Worm (Caenorhabditis elegans) whole organism, L4 larva: ENCODE results near the gene rer-1.
A peak's percentile ranks its signal among the peaks of the same experiment; 100 is the strongest.

Experiments
- F10B5.3 ChIP-seq: sonication (generic microtip); optimal IDR thresholded peaks from 2 replicates; lab custom pipeline; 2016; ENCODE audit warnings: mild to moderate bottlenecking, missing genetic modification characterization, missing compliant biosample characterization
- F26F4.8 ChIP-seq: fragments of 200-800 bp; sonication (Bioruptor generic); conservative IDR thresholded peaks from 2 replicates; pipeline ENCODE4 v1.3.6; 2022; ENCODE audit warnings: missing genetic modification characterization, missing compliant biosample characterization
- R02D3.7 ChIP-seq: fragments of 150-350 bp; sonication (generic microtip); optimal IDR thresholded peaks from 3 replicates; lab custom pipeline; 2014; ENCODE audit warnings: missing biosample characterization, missing genetic modification characterization
- T20F7.1 ChIP-seq: fragments of 200-800 bp; sonication (Bioruptor generic); optimal IDR thresholded peaks from 2 replicates; lab custom pipeline; 2018; ENCODE audit warnings: mild to moderate bottlenecking, missing genetic modification characterization, missing compliant biosample characterization
- T26A8.4 ChIP-seq: fragments of 200-800 bp; sonication (Bioruptor generic); IDR thresholded peaks from 2 replicates; pipeline ENCODE4 v1.3.6; 2022; ENCODE audit warnings: missing genetic modification characterization, missing compliant biosample characterization
- Y75B8A.6 ChIP-seq: fragments of 200-800 bp; sonication (Bioruptor generic); IDR thresholded peaks from 2 replicates; pipeline ENCODE4 v1.3.6; 2022; ENCODE audit warnings: missing genetic modification reagents, missing genetic modification characterization, missing compliant biosample characterization
- ZK546.5 ChIP-seq, 2 experiments: sonication (generic microtip); optimal IDR thresholded peaks; 2 replicates each; lab custom pipeline; 2017; ENCODE audit warnings: missing biosample characterization in 2 of 2, missing genetic modification characterization in 2 of 2
- aha-1 ChIP-seq: fragments of 150-350 bp; peaks from one replicate; lab custom pipeline; 2014; ENCODE audit warnings: missing biosample characterization, missing genetic modification characterization
- ceh-28 ChIP-seq: fragments of 150-350 bp; optimal IDR thresholded peaks from 2 replicates; lab custom pipeline; 2014; ENCODE audit warnings: missing biosample characterization, missing genetic modification reagents, missing genetic modification characterization
- ces-1 ChIP-seq: fragments of 150-350 bp; sonication (generic microtip); optimal IDR thresholded peaks from 4 replicates; lab custom pipeline; 2014; ENCODE audit warnings: missing biosample characterization, missing genetic modification reagents, missing genetic modification characterization
- ctbp-1 ChIP-seq: fragments of 200-800 bp; sonication (Bioruptor generic); IDR thresholded peaks from 2 replicates; pipeline ENCODE4 v1.3.6; 2022; ENCODE audit warnings: missing genetic modification reagents, missing genetic modification characterization, missing compliant biosample characterization
- dmd-6 ChIP-seq: fragments of 200-800 bp; sonication (Bioruptor generic); IDR thresholded peaks from 2 replicates; pipeline ENCODE4 v1.3.6; 2022; ENCODE audit warnings: missing genetic modification reagents, missing genetic modification characterization, missing compliant biosample characterization
- dmd-8 ChIP-seq: fragments of 200-800 bp; sonication (Bioruptor generic); IDR thresholded peaks from 2 replicates; pipeline ENCODE4 v1.3.6; 2022; ENCODE audit warnings: missing genetic modification characterization, missing compliant biosample characterization
- dpl-1 ChIP-seq: fragments of 150-350 bp; optimal IDR thresholded peaks from 2 replicates; lab custom pipeline; 2014; ENCODE audit warnings: missing biosample characterization, missing genetic modification reagents, missing genetic modification characterization
- duxl-1 ChIP-seq: sonication (generic microtip); optimal IDR thresholded peaks from 2 replicates; lab custom pipeline; 2016; ENCODE audit warnings: mild to moderate bottlenecking, missing genetic modification characterization, moderate library complexity, missing compliant biosample characterization; ENCODE audit not compliant: poor library complexity
- egl-27 ChIP-seq: sonication (generic microtip); optimal IDR thresholded peaks from 3 replicates; lab custom pipeline; 2017; ENCODE audit warnings: missing biosample characterization, missing genetic modification reagents, missing genetic modification characterization
- egl-43 ChIP-seq: fragments of 200-800 bp; sonication (Bioruptor generic); IDR thresholded peaks from 2 replicates; pipeline ENCODE4 v1.3.6; 2022; ENCODE audit warnings: missing genetic modification reagents, missing genetic modification characterization, missing compliant biosample characterization
- fkh-10 ChIP-seq: fragments of 150-350 bp; optimal IDR thresholded peaks from 2 replicates; lab custom pipeline; 2014; ENCODE audit warnings: missing biosample characterization, missing genetic modification reagents, missing genetic modification characterization
- hif-1 ChIP-seq, 2 experiments: sonication (generic microtip); optimal IDR thresholded peaks; 2 replicates each; lab custom pipeline; 2016 to 2017; ENCODE audit warnings: missing compliant biosample characterization in 2 of 2, missing genetic modification characterization in 2 of 2, missing genetic modification reagents in 2 of 2, missing genotype in 2 of 2, mild to moderate bottlenecking in 1 of 2
- hlh-30 ChIP-seq: sonication (generic microtip); optimal IDR thresholded peaks from 2 replicates; lab custom pipeline; 2017; ENCODE audit warnings: antibody characterized with exemption, mild to moderate bottlenecking, missing genetic modification characterization, missing compliant biosample characterization; ENCODE audit not compliant: insufficient read depth
- hmg-1.1 ChIP-seq: fragments of 200-800 bp; sonication (Bioruptor generic); IDR thresholded peaks from 2 replicates; pipeline ENCODE4 v1.3.6; 2022; ENCODE audit warnings: missing genetic modification reagents, missing genetic modification characterization, missing compliant biosample characterization
- lin-1 ChIP-seq: fragments of 200-800 bp; sonication (Bioruptor generic); IDR thresholded peaks from 2 replicates; pipeline ENCODE4 v1.3.6; 2022; ENCODE audit warnings: missing genetic modification reagents, missing genetic modification characterization, missing compliant biosample characterization
- lin-38 ChIP-seq: fragments of 200-800 bp; sonication (Bioruptor generic); IDR thresholded peaks from 2 replicates; pipeline ENCODE4 v1.3.6; 2022; ENCODE audit warnings: missing genetic modification reagents, missing genetic modification characterization, missing compliant biosample characterization
- lin-39 ChIP-seq: fragments of 150-350 bp; optimal IDR thresholded peaks from 2 replicates; lab custom pipeline; 2014; ENCODE audit warnings: missing biosample characterization, missing genetic modification reagents, missing genetic modification characterization
- lir-3 ChIP-seq: sonication (generic microtip); optimal IDR thresholded peaks from 2 replicates; lab custom pipeline; 2016; ENCODE audit warnings: mild to moderate bottlenecking, missing genetic modification characterization, missing compliant biosample characterization
- lsy-2 ChIP-seq, 2 experiments: fragments of 150-350 bp in 1 of 2; sonication (generic microtip) in 1 of 2; optimal IDR thresholded peaks; 2 replicates each; lab custom pipeline; 2014 to 2017; ENCODE audit warnings: missing biosample characterization in 2 of 2, missing genetic modification characterization in 2 of 2
- madf-5 ChIP-seq, 2 experiments: fragments of 200-800 bp; sonication (Bioruptor generic); IDR thresholded peaks; 2 replicates each; pipeline ENCODE4 v1.3.6; 2022; ENCODE audit warnings: missing compliant biosample characterization in 2 of 2, missing genetic modification characterization in 2 of 2
- mdl-1 ChIP-seq, 2 experiments: fragments of 150-350 bp in 1 of 2; sonication (generic microtip) in 1 of 2; optimal IDR thresholded peaks; 2 replicates each; lab custom pipeline; 2014 to 2017; ENCODE audit warnings: missing biosample characterization in 2 of 2, missing genetic modification characterization in 2 of 2
- mdt-29 ChIP-seq: fragments of 200-800 bp; sonication (Bioruptor generic); IDR thresholded peaks from 2 replicates; pipeline ENCODE4 v1.3.6; 2022; ENCODE audit warnings: missing genetic modification reagents, missing genetic modification characterization, missing compliant biosample characterization
- mep-1 ChIP-seq: fragments of 150-350 bp; sonication (generic microtip); optimal IDR thresholded peaks from 3 replicates; lab custom pipeline; 2014; ENCODE audit warnings: missing biosample characterization, missing genetic modification characterization
- mxl-3 ChIP-seq: fragments of 200-800 bp; sonication (Bioruptor generic); optimal IDR thresholded peaks from 2 replicates; lab custom pipeline; 2018; ENCODE audit warnings: mild to moderate bottlenecking, missing genetic modification characterization, missing compliant biosample characterization
- nhr-10 ChIP-seq: fragments of 150-350 bp; optimal IDR thresholded peaks from 2 replicates; lab custom pipeline; 2014; ENCODE audit warnings: missing biosample characterization, missing genetic modification characterization
- nhr-25 ChIP-seq: sonication (generic microtip); optimal IDR thresholded peaks from 2 replicates; lab custom pipeline; 2017; ENCODE audit warnings: missing genetic modification characterization, mild to moderate bottlenecking, missing compliant biosample characterization, antibody characterized with exemption, moderate library complexity, borderline replicate concordance; ENCODE audit not compliant: insufficient read depth
- nhr-77 ChIP-seq: fragments of 150-350 bp; optimal IDR thresholded peaks from 2 replicates; lab custom pipeline; 2014; ENCODE audit warnings: missing biosample characterization, missing genetic modification characterization
- pha-4 ChIP-seq, 2 experiments: fragments of 150-350 bp in 1 of 2; fragments of 200-800 bp in 1 of 2; sonication (Bioruptor generic) in 1 of 2; IDR thresholded peaks in 1 of 2; optimal IDR thresholded peaks in 1 of 2; 2 replicates each; pipeline versions ENCODE4 v1.3.6 to Lab custom; 2014 to 2022; ENCODE audit warnings: missing genetic modification characterization in 2 of 2, missing genetic modification reagents in 2 of 2, missing biosample characterization in 1 of 2, missing compliant biosample characterization in 1 of 2
- rbr-2 ChIP-seq: sonication (generic microtip); optimal IDR thresholded peaks from 2 replicates; lab custom pipeline; 2016; ENCODE audit warnings: missing genotype, missing genetic modification characterization, missing compliant biosample characterization
- sdz-12 ChIP-seq: fragments of 200-800 bp; sonication (Bioruptor generic); optimal IDR thresholded peaks from 2 replicates; lab custom pipeline; 2018; ENCODE audit warnings: mild to moderate bottlenecking, missing genetic modification characterization, missing compliant biosample characterization
- set-16 ChIP-seq: fragments of 200-800 bp; sonication (Bioruptor generic); IDR thresholded peaks from 2 replicates; pipeline ENCODE4 v1.3.6; 2022; ENCODE audit warnings: missing genetic modification reagents, missing genetic modification characterization, missing compliant biosample characterization
- spr-1 ChIP-seq: sonication (generic microtip); optimal IDR thresholded peaks from 2 replicates; lab custom pipeline; 2016; ENCODE audit warnings: mild to moderate bottlenecking, missing genetic modification characterization, missing compliant biosample characterization
- tra-1 ChIP-seq: fragments of 200-800 bp; sonication (Bioruptor generic); IDR thresholded peaks from 2 replicates; pipeline ENCODE4 v1.3.6; 2022; ENCODE audit warnings: missing genetic modification reagents, missing genetic modification characterization, missing compliant biosample characterization
- unc-130 ChIP-seq: sonication (generic microtip); optimal IDR thresholded peaks from 2 replicates; lab custom pipeline; 2016; ENCODE audit warnings: missing genetic modification reagents, missing genetic modification characterization, missing compliant biosample characterization
- unc-62 ChIP-seq, 3 experiments: fragments of 150-350 bp in 1 of 3; sonication (generic microtip); optimal IDR thresholded peaks in 2 of 3; peaks in 1 of 3; 1 replicate in 1 of 3; 2 replicates in 2 of 3; lab custom pipeline; 2014 to 2017; ENCODE audit warnings: missing biosample characterization in 3 of 3, missing genetic modification characterization in 3 of 3, missing genetic modification reagents in 3 of 3, missing genotype in 1 of 3
- vab-7 ChIP-seq: fragments of 200-800 bp; sonication (Bioruptor generic); IDR thresholded peaks from 2 replicates; pipeline ENCODE4 v1.3.6; 2022; ENCODE audit warnings: missing genetic modification reagents, missing genetic modification characterization, missing compliant biosample characterization
- zfp-3 ChIP-seq: fragments of 200-800 bp; sonication (Bioruptor generic); conservative IDR thresholded peaks from 2 replicates; pipeline ENCODE4 v1.3.6; 2022; ENCODE audit warnings: missing genetic modification reagents, missing genetic modification characterization, missing compliant biosample characterization
- zip-11 ChIP-seq: fragments of 200-800 bp; sonication (Bioruptor generic); IDR thresholded peaks from 2 replicates; pipeline ENCODE4 v1.3.6; 2022; ENCODE audit warnings: missing genetic modification characterization, missing compliant biosample characterization
- zip-2 ChIP-seq: fragments of 150-350 bp; optimal IDR thresholded peaks from 2 replicates; lab custom pipeline; 2014; ENCODE audit warnings: missing biosample characterization, missing genetic modification characterization
- ztf-7 ChIP-seq: fragments of 150-350 bp; optimal IDR thresholded peaks from 2 replicates; lab custom pipeline; 2014; ENCODE audit warnings: missing biosample characterization, missing genetic modification characterization

Gene rer-1

DNA sequence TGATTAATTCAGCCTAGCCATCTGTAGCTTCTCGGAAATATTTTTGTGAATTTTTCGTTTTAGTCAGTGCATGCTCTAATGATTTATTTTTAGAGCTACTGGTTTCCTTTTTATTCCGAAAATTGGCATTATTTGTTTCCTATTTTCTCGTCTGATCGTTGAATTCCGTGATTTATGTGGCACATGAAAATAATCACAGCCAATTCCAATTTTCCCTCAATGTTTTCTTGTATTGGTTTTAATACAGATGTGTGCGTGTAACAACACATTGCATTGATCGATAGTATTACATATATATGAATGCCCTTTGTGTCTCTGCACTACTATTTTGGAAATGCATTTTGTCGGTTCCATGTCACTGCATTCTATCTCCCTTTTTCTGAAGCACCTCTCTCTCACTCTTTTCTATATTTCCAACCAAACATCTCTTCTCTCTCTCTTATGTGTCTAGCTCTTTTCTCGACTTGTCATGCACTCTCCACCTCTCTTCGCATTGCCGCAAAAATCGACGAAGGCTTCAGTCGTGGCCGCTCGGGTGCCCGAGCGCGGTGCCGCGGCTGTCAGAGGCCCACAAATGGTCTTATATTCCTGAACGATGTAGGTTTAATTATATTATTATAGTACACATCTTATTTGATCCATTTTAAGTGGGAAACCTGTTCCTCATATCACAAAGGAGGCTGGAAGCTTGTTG, 26.8 kb upstream of the rer-1 start (continued):
- TF ChIP-seq lin-39 (tag; lab: Kevin White, UChicago) (no peak), lin-1 (no peak), dmd-6 (GFP tag; lab: Robert Waterston, UW) (no peak), tra-1 (GFP tag; lab: Robert Waterston, UW) (no peak), F26F4.8 (GFP tag; lab: Robert Waterston, UW) (no peak), zip-2 (tag; lab: Kevin White, UChicago) (no peak), nhr-10 (tag; lab: Kevin White, UChicago) (no peak), mxl-3 (GFP tag; lab: Kevin White, UChicago) (no peak), spr-1 (tag; lab: Kevin White, UChicago) (no peak), madf-5 (GFP tag; IDR thresholded peaks at IDR 0.05; lab: Robert Waterston, UW) (no peak), ztf-7 (tag; lab: Kevin White, UChicago) (no peak), sdz-12 (GFP tag; lab: Kevin White, UChicago) (no peak), egl-27 (no peak), mdl-1 (tag; optimal IDR thresholded peaks at IDR 0.05; lab: Kevin White, UChicago) (no peak), R02D3.7 (tag; lab: Kevin White, UChicago) (no peak), unc-130 (GFP tag; lab: Kevin White, UChicago) (no peak), set-16 (GFP tag; lab: Robert Waterston, UW) (peak; percentile 61), zip-11 (GFP tag; lab: Robert Waterston, UW) (no peak), nhr-25 (tag; lab: Kevin White, UChicago) (no peak), nhr-77 (tag; lab: Kevin White, UChicago) (no peak), duxl-1 (no peak), F10B5.3 (tag; lab: Kevin White, UChicago) (no peak), mep-1 (tag; lab: Kevin White, UChicago) (peak; percentile 64), ces-1 (GFP tag; lab: Kevin White, UChicago) (no peak), ZK546.5 (tag; optimal IDR thresholded peaks at IDR 0.05; lab: Kevin White, UChicago) (no peak)

DNA sequence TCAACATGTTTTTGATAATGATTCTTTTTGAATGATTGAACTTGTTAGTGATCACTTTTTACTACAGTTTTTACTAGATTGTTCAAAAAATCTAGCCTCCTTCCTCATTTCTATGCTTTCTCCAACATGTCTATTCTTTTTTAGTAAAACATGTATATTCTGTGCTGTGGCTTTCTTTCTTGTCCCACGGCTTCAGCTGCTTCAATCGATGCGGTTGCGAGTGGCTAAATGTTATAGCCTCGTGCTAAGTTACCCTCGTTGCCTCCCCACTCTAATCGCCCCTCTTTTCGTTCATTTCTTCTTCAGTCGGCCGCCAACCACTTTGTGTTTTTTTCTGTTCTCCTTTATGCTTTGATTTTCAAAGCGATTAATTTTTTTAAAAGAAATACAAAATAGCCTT, 25.3 kb upstream of the rer-1 start:
- TF ChIP-seq hlh-30 (tag; lab: Kevin White, UChicago) (peak; percentile 82), T20F7.1 (GFP tag; lab: Kevin White, UChicago) (no peak), rbr-2 (tag; lab: Kevin White, UChicago) (peak; percentile 50), hmg-1.1 (GFP tag; lab: Robert Waterston, UW) (0 out of 2 replicates have a peak, but pooled peaks have one; percentile 39), vab-7 (0 out of 2 replicates have a peak, but pooled peaks have one; percentile 9), mdl-1 (tag; optimal IDR thresholded peaks at IDR 0.05; lab: Kevin White, UChicago) (peak; percentile 62 to 76), ctbp-1 (GFP tag; lab: Robert Waterston, UW) (0 out of 2 replicates have a peak, but pooled peaks have one; percentile 14), lsy-2 (tag; optimal IDR thresholded peaks at IDR 0.05; lab: Kevin White, UChicago) (peak in 1 of 2 experiments; percentile 34), lin-38 (GFP tag; lab: Robert Waterston, UW) (no peak; the same call in 1 of the 2 replicates), ceh-28 (peak; percentile 38), unc-62 (GFP tag; optimal IDR thresholded peaks at IDR 0.05 in 1 of 2; lab: Kevin White, UChicago) (peak in 1 of 2 experiments; percentile 72), unc-62 (tag; optimal IDR thresholded peaks at IDR 0.05; lab: Kevin White, UChicago) (no peak), pha-4 (GFP tag; IDR thresholded peaks at IDR 0.05; lab: Robert Waterston, UW) (no peak), pha-4 (tag; optimal IDR thresholded peaks at IDR 0.05; lab: Kevin White, UChicago) (no peak), egl-43 (peak; percentile 60), dmd-8 (no peak), aha-1 (tag; lab: Kevin White, UChicago) (no peak), zfp-3 (GFP tag; lab: Robert Waterston, UW) (0 out of 2 replicates have a peak, but pooled peaks have one; percentile 73), Y75B8A.6 (no peak), dpl-1 (GFP tag; lab: Kevin White, UChicago) (no peak), fkh-10 (peak; percentile 17), mdt-29 (GFP tag; lab: Robert Waterston, UW) (no peak), hif-1 (tag; optimal IDR thresholded peaks at IDR 0.05; lab: Kevin White, UChicago) (peak in 1 of 2 experiments; percentile 9), T26A8.4 (GFP tag; lab: Robert Waterston, UW) (peak; percentile 61), lir-3 (tag; lab: Kevin White, UChicago) (no peak), mxl-3 (GFP tag; lab: Kevin White, UChicago) (peak; percentile 37)
